Fruit fly (Drosophila melanogaster): ENCODE measurements around the gene yellow-c.
A peak's percentile ranks its signal among the peaks of the same experiment; 100 is the strongest.

Gene yellow-c

DNA sequence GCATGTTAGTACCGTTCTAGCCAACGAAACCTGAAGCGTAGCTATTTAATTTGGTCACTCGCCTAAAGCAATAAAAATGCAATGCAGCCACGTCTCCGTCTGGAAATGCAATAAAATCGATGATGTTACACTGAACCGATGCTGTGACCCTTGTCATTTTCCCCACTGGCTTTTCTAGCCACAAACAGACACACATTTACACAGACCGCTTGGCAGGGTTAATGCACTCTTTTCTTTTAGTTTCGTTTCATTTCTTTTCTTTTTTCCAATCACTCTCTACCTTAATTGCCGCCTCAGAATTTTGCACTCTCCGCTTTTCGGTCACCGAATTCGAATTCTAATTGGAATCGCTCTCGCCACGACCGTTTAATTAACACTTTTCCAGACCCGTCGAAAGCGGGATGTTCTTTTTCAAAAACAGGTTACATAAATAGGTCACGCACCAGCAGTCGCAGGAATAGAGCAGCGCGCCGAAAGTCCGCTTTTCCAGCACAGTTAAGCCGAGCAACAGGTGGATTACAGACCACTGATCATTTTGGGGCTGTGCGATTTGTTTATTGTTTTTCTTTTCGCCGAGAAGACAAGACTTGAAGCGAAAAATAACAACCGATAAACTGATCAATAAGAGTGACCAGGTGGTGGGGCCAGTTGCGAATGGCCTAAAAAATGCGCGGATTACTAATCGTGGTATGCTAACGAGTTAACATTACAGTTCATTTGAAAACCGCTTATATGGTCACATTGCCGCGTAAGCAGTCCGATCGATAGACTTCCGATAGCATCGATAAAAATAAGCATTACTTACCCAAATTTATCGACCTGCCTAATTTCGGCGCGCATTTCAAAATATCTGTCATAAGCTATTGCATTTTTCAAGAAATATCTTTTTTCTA lies 22.3 kb downstream of the yellow-c start, which contains the start of gene ck:
Gene ck, minus strand, starts transcription at position 638 of the 893 bp plus-strand sequence.
- TF ChIP-seq ap (GFP tag; IDR thresholded peaks at IDR 0.05): no peak
- TF ChIP-seq CG3995 (GFP tag; optimal IDR thresholded peaks at IDR 0.05): peak; percentile 13
- no peak for TF ChIP-seq nerfin-1 (tag; optimal IDR thresholded peaks at IDR 0.05)
- peak; percentile 9 for TF ChIP-seq lab (GFP tag; optimal IDR thresholded peaks at IDR 0.05)
- TF ChIP-seq E2f2 (GFP tag; IDR thresholded peaks at IDR 0.05): peak; percentile 96
- peak; percentile 43 for TF ChIP-seq D (optimal IDR thresholded peaks at IDR 0.05)
- TF ChIP-seq D (GFP tag; optimal IDR thresholded peaks at IDR 0.05): no peak
- TF ChIP-seq MBD-R2 (GFP tag; IDR thresholded peaks at IDR 0.05): peak; percentile 57
- peak; percentile 22 for TF ChIP-seq CG30020 (tag; optimal IDR thresholded peaks at IDR 0.05)
- 0 out of 2 replicates have a peak, but pooled peaks have one; percentile 51 for TF ChIP-seq CG42726 (GFP tag; IDR thresholded peaks at IDR 0.05; ENCODE audit: partially characterized antibody)
- TF ChIP-seq Elba2 (GFP tag; optimal IDR thresholded peaks at IDR 0.05): peak; percentile 89
- TF ChIP-seq sna (GFP tag; IDR thresholded peaks at IDR 0.05; ENCODE audit: partially characterized antibody): peak; percentile 65
- no peak for TF ChIP-seq Meics (GFP tag; optimal IDR thresholded peaks at IDR 0.05)
- TF ChIP-seq sob (GFP tag; IDR thresholded peaks at IDR 0.05): no peak
- peak; percentile 74 for TF ChIP-seq CG13287 (GFP tag; IDR thresholded peaks at IDR 0.05; ENCODE audit: partially characterized antibody)
- TF ChIP-seq tll (GFP tag; optimal IDR thresholded peaks at IDR 0.05): no peak
- TF ChIP-seq Med (GFP tag): peak; percentile 66
- peak; percentile 1 for TF ChIP-seq CG15601 (tag; optimal IDR thresholded peaks at IDR 0.05)
- TF ChIP-seq trem (tag; optimal IDR thresholded peaks at IDR 0.05): peak; percentile 61
- no peak for TF ChIP-seq BtbVII (GFP tag; optimal IDR thresholded peaks at IDR 0.05)
- TF ChIP-seq HLH4C (GFP tag; IDR thresholded peaks at IDR 0.05; ENCODE audit: partially characterized antibody): peak; percentile 83
- TF ChIP-seq ems (GFP tag; optimal IDR thresholded peaks at IDR 0.05): no peak
- peak; percentile 69 for TF ChIP-seq kni (GFP tag; optimal IDR thresholded peaks at IDR 0.05)
- TF ChIP-seq croc (GFP tag; conservative IDR thresholded peaks at IDR 0.05): no peak
- peak; percentile 21 for TF ChIP-seq p53 (GFP tag; optimal IDR thresholded peaks at IDR 0.05)
- TF ChIP-seq Dref (GFP tag; IDR thresholded peaks at IDR 0.05): peak; percentile 85
- TF ChIP-seq CG16813 (GFP tag; IDR thresholded peaks at IDR 0.05; ENCODE audit: partially characterized antibody): peak; percentile 74
- peak; percentile 36 for TF ChIP-seq CG10267 (tag; optimal IDR thresholded peaks at IDR 0.05)
- peak; percentile 82 for TF ChIP-seq Lhr (GFP tag; optimal IDR thresholded peaks at IDR 0.05)
- TF ChIP-seq Bgb (GFP tag; IDR thresholded peaks at IDR 0.05; ENCODE audit: partially characterized antibody): peak; percentile 80
- peak; percentile 46 for TF ChIP-seq sug (tag; optimal IDR thresholded peaks at IDR 0.05)
- TF ChIP-seq CG17829 (tag; optimal IDR thresholded peaks at IDR 0.05): peak; percentile 39
- no peak for TF ChIP-seq CTCF (GFP tag; optimal IDR thresholded peaks at IDR 0.05)
- peak; percentile 0 for TF ChIP-seq Fer1 (GFP tag; optimal IDR thresholded peaks at IDR 0.05)
- no peak for TF ChIP-seq pum (GFP tag; optimal IDR thresholded peaks at IDR 0.05)
- no peak for TF ChIP-seq Aef1 (GFP tag; IDR thresholded peaks at IDR 0.05)
- no peak for TF ChIP-seq CG6813 (GFP tag; optimal IDR thresholded peaks at IDR 0.05)
- TF ChIP-seq CG8281 (tag; optimal IDR thresholded peaks at IDR 0.05): no peak
- TF ChIP-seq CG2116 (GFP tag; optimal IDR thresholded peaks at IDR 0.05): peak; percentile 77
- TF ChIP-seq phol (tag; optimal IDR thresholded peaks at IDR 0.05): peak; percentile 10
- peak; percentile 77 for TF ChIP-seq CG12769 (tag; optimal IDR thresholded peaks at IDR 0.05)
- TF ChIP-seq bbx (GFP tag; IDR thresholded peaks at IDR 0.05; ENCODE audit: partially characterized antibody): peak; percentile 88
- TF ChIP-seq Opbp (GFP tag; IDR thresholded peaks at IDR 0.05; ENCODE audit: partially characterized antibody): peak; percentile 68; the same call in 2 of the 3 replicates
- peak in 1 of 2 experiments; percentile 79 for TF ChIP-seq Pdp1 (GFP tag; optimal IDR thresholded peaks at IDR 0.05)
- 0 out of 2 replicates have a peak, but pooled peaks have one; percentile 7 for TF ChIP-seq Rfx (GFP tag; IDR thresholded peaks at IDR 0.05)
- peak; percentile 2 for TF ChIP-seq CG12391 (tag; optimal IDR thresholded peaks at IDR 0.05)
- no peak for TF ChIP-seq D19B (GFP tag; optimal IDR thresholded peaks at IDR 0.05)

All from whole organism, embryonic.